Fruit fly (Drosophila melanogaster) whole organism, embryonic: ENCODE measurements around the gene AcCoAS.

Experiments
- GATAe ChIP-seq: fragments of 200-800 bp; sonication (Bioruptor generic); conservative IDR thresholded peaks from 2 replicates; pipeline ENCODE4 v1.3.6; 2022; ENCODE audit warnings: missing biosample characterization, missing genetic modification characterization
- Hr39 ChIP-seq: fragments of >200 bp; optimal IDR thresholded peaks from 2 replicates; lab custom pipeline; 2017
- gsb-n ChIP-seq: fragments of 200-800 bp; sonication (Bioruptor generic); optimal IDR thresholded peaks from 3 replicates; lab custom pipeline; 2018; ENCODE audit warnings: missing biosample characterization, mild to moderate bottlenecking, missing genetic modification characterization
- sqz ChIP-seq: fragments of 200-800 bp; sonication (Bioruptor generic); optimal IDR thresholded peaks from 3 replicates; lab custom pipeline; 2018; ENCODE audit warnings: missing biosample characterization, mild to moderate bottlenecking, missing genetic modification characterization

dm6 chr3L:21223268-21223667 lies 56.8 kb downstream of the AcCoAS start:
- TF ChIP-seq gsb-n (no peak), Hr39 (lab: Kevin White, UChicago) (no peak), GATAe (GFP tag; lab: Robert Waterston, UW) (no peak), sqz (GFP tag; lab: Kevin White, UChicago) (no peak)
